Worm (Caenorhabditis elegans): Measurements from ENCODE around the gene lelo-2.
"Not testable (repeated sequence)": the region's sequence is repeated elsewhere in the genome, so short reads cannot be mapped to it uniquely, and the experiment has no call there.

DNA sequence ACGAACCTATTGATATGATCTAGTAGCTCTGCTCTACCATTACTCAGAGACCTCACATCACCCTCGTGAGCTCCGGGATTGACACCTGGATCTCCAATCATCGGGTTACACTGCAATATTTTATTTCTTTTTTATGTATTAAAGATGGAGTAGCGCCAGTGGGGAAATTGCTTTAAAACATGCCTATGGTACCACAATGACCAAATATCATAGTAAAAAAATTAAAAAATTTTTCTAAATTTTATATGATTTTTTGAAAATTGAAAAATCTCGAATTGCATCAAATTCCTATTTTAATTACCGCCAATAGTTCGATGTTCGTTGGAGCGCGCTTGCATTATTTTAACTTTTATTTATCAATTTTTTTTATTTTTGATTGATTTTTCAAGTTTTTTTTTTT is 49.1 kb downstream of the lelo-2 start, which contains the start of gene pals-40:
- not testable (repeated sequence) for TF ChIP-seq tra-1 (GFP tag; IDR thresholded peaks at IDR 0.05); snpc-4 (tag; optimal IDR thresholded peaks at IDR 0.05); lin-13 (GFP tag; optimal IDR thresholded peaks at IDR 0.05); nhr-102 (tag; optimal IDR thresholded peaks at IDR 0.05); pha-4 (GFP tag; IDR thresholded peaks at IDR 0.05); pha-4 (tag; optimal IDR thresholded peaks at IDR 0.05); Y75B8A.6 (GFP tag; IDR thresholded peaks at IDR 0.05); nhr-11 (tag; optimal IDR thresholded peaks at IDR 0.05); mxl-2 (GFP tag; conservative IDR thresholded peaks at IDR 0.05); lin-15B (tag; optimal IDR thresholded peaks at IDR 0.05); hlh-30 (tag; optimal IDR thresholded peaks at IDR 0.05; ENCODE audit: insufficient read depth); F26F4.8 (GFP tag; conservative IDR thresholded peaks at IDR 0.05); ceh-32 (tag; optimal IDR thresholded peaks at IDR 0.05; ENCODE audit: poor library complexity); lir-3 (tag; optimal IDR thresholded peaks at IDR 0.05)

Measured in whole organism, L4 larva.